Fruit fly (Drosophila melanogaster) whole organism, prepupa: ENCODE data around the gene corn.

ENCODE experiments used
- Blimp-1 ChIP-seq: fragments of 200-800 bp; sonication (Bioruptor generic); optimal IDR thresholded peaks from 3 replicates; lab custom pipeline; 2017; ENCODE audit warnings: missing biosample characterization, missing genetic modification characterization, mild to moderate bottlenecking, moderate library complexity, missing genetic modification reagents
- CG10669 ChIP-seq: fragments of 200-800 bp; sonication (Bioruptor generic); optimal IDR thresholded peaks from 3 replicates; lab custom pipeline; 2018; ENCODE audit warnings: missing biosample characterization, mild to moderate bottlenecking, missing genetic modification characterization, moderate library complexity
- CG11294 ChIP-seq: fragments of 200-800 bp; sonication (Bioruptor generic); IDR thresholded peaks from 2 replicates; pipeline ENCODE4 v1.3.6; 2022; ENCODE audit warnings: missing biosample characterization, missing genetic modification characterization
- CG11762 ChIP-seq: fragments of 200-800 bp; sonication (Bioruptor generic); optimal IDR thresholded peaks from 3 replicates; lab custom pipeline; 2016; ENCODE audit warnings: missing biosample characterization, missing genetic modification characterization; ENCODE audit not compliant: insufficient read depth
- CG11902 ChIP-seq: fragments of 200-800 bp; sonication (Bioruptor generic); optimal IDR thresholded peaks from 3 replicates; lab custom pipeline; 2016; ENCODE audit warnings: missing biosample characterization, missing genetic modification characterization
- CG1621 ChIP-seq: fragments of 200-800 bp; sonication (Bioruptor generic); optimal IDR thresholded peaks from 3 replicates; lab custom pipeline; 2018; ENCODE audit warnings: missing biosample characterization, mild to moderate bottlenecking, missing genetic modification characterization
- CG3032 ChIP-seq: fragments of 200-800 bp; optimal IDR thresholded peaks from 2 replicates; lab custom pipeline; 2019; ENCODE audit warnings: missing biosample characterization, mild to moderate bottlenecking, missing genetic modification characterization, moderate library complexity
- CG32006 ChIP-seq: fragments of 200-800 bp; sonication (Bioruptor generic); optimal IDR thresholded peaks from 3 replicates; lab custom pipeline; 2017; ENCODE audit warnings: missing biosample characterization, mild to moderate bottlenecking, missing genetic modification characterization
- CG34406 ChIP-seq: fragments of 200-800 bp; sonication (Bioruptor generic); optimal IDR thresholded peaks from 3 replicates; lab custom pipeline; 2016; ENCODE audit warnings: missing biosample characterization, missing genetic modification characterization
- CG3919 ChIP-seq: fragments of 200-800 bp; sonication (Bioruptor generic); optimal IDR thresholded peaks from 3 replicates; lab custom pipeline; 2016; ENCODE audit warnings: missing biosample characterization, missing genetic modification characterization
- CG4318 ChIP-seq: fragments of 200-800 bp; sonication (Bioruptor generic); optimal IDR thresholded peaks from 3 replicates; lab custom pipeline; 2017; ENCODE audit warnings: missing biosample characterization, mild to moderate bottlenecking, missing genetic modification characterization
- CG6276 ChIP-seq: fragments of 200-800 bp; sonication (Bioruptor generic); optimal IDR thresholded peaks from 2 replicates; lab custom pipeline; 2017; ENCODE audit warnings: missing biosample characterization, mild to moderate bottlenecking, missing genetic modification characterization
- CG6792 ChIP-seq: fragments of 200-800 bp; sonication (Bioruptor generic); optimal IDR thresholded peaks from 3 replicates; lab custom pipeline; 2016; ENCODE audit warnings: missing biosample characterization, missing genetic modification characterization
- CG6808 ChIP-seq: fragments of 200-800 bp; sonication (Bioruptor generic); optimal IDR thresholded peaks from 3 replicates; lab custom pipeline; 2017; ENCODE audit warnings: missing biosample characterization, missing genetic modification characterization, mild to moderate bottlenecking, moderate library complexity, missing genetic modification reagents
- CG6854 ChIP-seq: fragments of 200-800 bp; sonication (Bioruptor generic); optimal IDR thresholded peaks from 2 replicates; lab custom pipeline; 2017; ENCODE audit warnings: missing biosample characterization, mild to moderate bottlenecking, missing genetic modification characterization
- CG8319 ChIP-seq: fragments of 200-800 bp; sonication (Bioruptor generic); optimal IDR thresholded peaks from 3 replicates; lab custom pipeline; 2016; ENCODE audit warnings: missing biosample characterization, missing genetic modification characterization
- CG8632 ChIP-seq: fragments of 200-800 bp; sonication (Bioruptor generic); optimal IDR thresholded peaks from 3 replicates; lab custom pipeline; 2016; ENCODE audit warnings: missing biosample characterization, missing genetic modification characterization
- Eip75B ChIP-seq: fragments of 200-800 bp; sonication (Bioruptor generic); optimal IDR thresholded peaks from 3 replicates; lab custom pipeline; 2016; ENCODE audit warnings: missing biosample characterization, missing genetic modification characterization
- Eip78C ChIP-seq: fragments of 200-800 bp; sonication (Bioruptor generic); peaks from one replicate; lab custom pipeline; 2016; ENCODE audit warnings: missing biosample characterization, missing genetic modification characterization
- Eip93F ChIP-seq: fragments of 200-800 bp; sonication (Bioruptor generic); optimal IDR thresholded peaks from 2 replicates; lab custom pipeline; 2016; ENCODE audit warnings: missing biosample characterization, mild to moderate bottlenecking, missing genetic modification characterization
- Ets21C ChIP-seq: fragments of 200-800 bp; sonication (Bioruptor generic); optimal IDR thresholded peaks from 3 replicates; lab custom pipeline; 2016; ENCODE audit warnings: missing biosample characterization, missing genetic modification characterization
- Ets96B ChIP-seq: fragments of 200-800 bp; optimal IDR thresholded peaks from 2 replicates; lab custom pipeline; 2019; ENCODE audit warnings: missing biosample characterization, mild to moderate bottlenecking, missing genetic modification characterization, moderate library complexity
- Gug ChIP-seq: fragments of 200-800 bp; sonication (Bioruptor generic); IDR thresholded peaks from 2 replicates; pipeline ENCODE4 v1.3.6; 2022; ENCODE audit warnings: missing biosample characterization, missing genetic modification characterization
- Hr39 ChIP-seq: fragments of 200-800 bp; sonication (Bioruptor generic); optimal IDR thresholded peaks from 2 replicates; lab custom pipeline; 2016; ENCODE audit warnings: missing biosample characterization, missing genetic modification characterization
- Hr4 ChIP-seq: fragments of 200-800 bp; sonication (Bioruptor generic); optimal IDR thresholded peaks from 3 replicates; lab custom pipeline; 2016; ENCODE audit warnings: missing biosample characterization, missing genetic modification characterization
- OdsH ChIP-seq: fragments of 200-800 bp; sonication (Bioruptor generic); optimal IDR thresholded peaks from 3 replicates; lab custom pipeline; 2016; ENCODE audit warnings: missing biosample characterization, missing genetic modification characterization
- Smox ChIP-seq: fragments of 200-800 bp; sonication (Bioruptor generic); optimal IDR thresholded peaks from 3 replicates; lab custom pipeline; 2016; ENCODE audit warnings: missing biosample characterization, missing genetic modification characterization
- Sox102F ChIP-seq: fragments of 200-800 bp; sonication (Bioruptor generic); optimal IDR thresholded peaks from 2 replicates; lab custom pipeline; 2016; ENCODE audit warnings: missing biosample characterization, mild to moderate bottlenecking, missing genetic modification characterization
- achi ChIP-seq: fragments of 200-800 bp; sonication (Bioruptor generic); optimal IDR thresholded peaks from 3 replicates; lab custom pipeline; 2016; ENCODE audit warnings: missing biosample characterization, missing genetic modification characterization
- acj6 ChIP-seq: fragments of 200-800 bp; sonication (Bioruptor generic); optimal IDR thresholded peaks from 3 replicates; lab custom pipeline; 2016; ENCODE audit warnings: missing biosample characterization, missing genetic modification characterization
- cyc ChIP-seq: fragments of 200-800 bp; sonication (Bioruptor generic); optimal IDR thresholded peaks from 3 replicates; lab custom pipeline; 2016; ENCODE audit warnings: missing biosample characterization, missing genetic modification characterization
- dac ChIP-seq: fragments of 200-800 bp; sonication (Bioruptor generic); optimal IDR thresholded peaks from 2 replicates; lab custom pipeline; 2017; ENCODE audit warnings: missing biosample characterization, mild to moderate bottlenecking, missing genetic modification characterization
- esn ChIP-seq: fragments of 200-800 bp; sonication (Bioruptor generic); optimal IDR thresholded peaks from 2 replicates; lab custom pipeline; 2016; ENCODE audit warnings: missing biosample characterization, mild to moderate bottlenecking, missing genetic modification characterization, moderate library complexity
- fd59A ChIP-seq: fragments of 200-800 bp; sonication (Bioruptor generic); optimal IDR thresholded peaks from 2 replicates; lab custom pipeline; 2017; ENCODE audit warnings: missing biosample characterization, mild to moderate bottlenecking, missing genetic modification characterization, missing genetic modification reagents
- fd85E ChIP-seq: fragments of 200-800 bp; sonication (Bioruptor generic); optimal IDR thresholded peaks from 3 replicates; lab custom pipeline; 2016; ENCODE audit warnings: missing biosample characterization, missing genetic modification characterization
- fkh ChIP-seq: fragments of 200-800 bp; sonication (Bioruptor generic); optimal IDR thresholded peaks from 3 replicates; lab custom pipeline; 2017; ENCODE audit warnings: missing biosample characterization, mild to moderate bottlenecking, missing genetic modification characterization, moderate library complexity
- net ChIP-seq: fragments of 200-800 bp; sonication (Bioruptor generic); optimal IDR thresholded peaks from 3 replicates; lab custom pipeline; 2016; ENCODE audit warnings: missing biosample characterization, missing genetic modification characterization
- salr ChIP-seq, 2 experiments: fragments of 200-800 bp; sonication (Bioruptor generic); optimal IDR thresholded peaks; 3 replicates each; lab custom pipeline; 2016 to 2018; ENCODE audit warnings: missing biosample characterization in 2 of 2, missing genetic modification characterization in 2 of 2, mild to moderate bottlenecking in 1 of 2
- spab ChIP-seq: fragments of 200-800 bp; sonication (Bioruptor generic); optimal IDR thresholded peaks from 2 replicates; lab custom pipeline; 2017; ENCODE audit warnings: missing biosample characterization, mild to moderate bottlenecking, missing genetic modification characterization, missing genetic modification reagents
- ss ChIP-seq, 2 experiments: fragments of 200-800 bp; sonication (Bioruptor generic); optimal IDR thresholded peaks; 2 replicates in 1 of 2; 3 replicates in 1 of 2; lab custom pipeline; 2017 to 2018; ENCODE audit warnings: mild to moderate bottlenecking in 2 of 2, missing biosample characterization in 2 of 2, missing genetic modification characterization in 2 of 2, moderate library complexity in 1 of 2
- topi ChIP-seq: fragments of 200-800 bp; sonication (Bioruptor generic); optimal IDR thresholded peaks from 3 replicates; lab custom pipeline; 2016; ENCODE audit warnings: missing biosample characterization, missing genetic modification characterization

corn gene

dm6 chr3L:7147796-7148195 is 9.1 kb downstream of the corn start (continued):
- TF ChIP-seq Gug (GFP tag; lab: Robert Waterston, UW): no peak
- no peak for TF ChIP-seq CG6792 (GFP tag; lab: Kevin White, UChicago)
- TF ChIP-seq Hr39 (GFP tag; lab: Kevin White, UChicago): no peak
- no peak for TF ChIP-seq CG6854 (GFP tag; lab: Kevin White, UChicago)
- peak; percentile 66 for TF ChIP-seq Hr4 (GFP tag; lab: Kevin White, UChicago)
- no peak for TF ChIP-seq topi (GFP tag; lab: Kevin White, UChicago)
- no peak for TF ChIP-seq Ets96B
- TF ChIP-seq achi (GFP tag; lab: Kevin White, UChicago): no peak
- no peak for TF ChIP-seq esn (GFP tag; lab: Kevin White, UChicago)
- no peak for TF ChIP-seq CG34406 (GFP tag; lab: Kevin White, UChicago)
- TF ChIP-seq Eip93F: no peak
- no peak for TF ChIP-seq fd59A (GFP tag; lab: Kevin White, UChicago)
- TF ChIP-seq salr (GFP tag; optimal IDR thresholded peaks at IDR 0.05; lab: Kevin White, UChicago): no peak
- no peak for TF ChIP-seq Ets21C (GFP tag; lab: Kevin White, UChicago)
- TF ChIP-seq Sox102F (GFP tag; lab: Kevin White, UChicago): no peak
- no peak for TF ChIP-seq fkh (GFP tag; lab: Kevin White, UChicago)
- TF ChIP-seq CG3919 (GFP tag; lab: Kevin White, UChicago): peak; percentile 59
- TF ChIP-seq CG8319 (GFP tag; lab: Kevin White, UChicago): no peak
- no peak for TF ChIP-seq CG11762 (GFP tag; lab: Kevin White, UChicago)
- no peak for TF ChIP-seq CG6808
- TF ChIP-seq CG11902 (GFP tag; lab: Kevin White, UChicago): no peak
- no peak for TF ChIP-seq CG4318 (GFP tag; lab: Kevin White, UChicago)
- TF ChIP-seq CG3032: no peak
- TF ChIP-seq CG6276 (GFP tag; lab: Kevin White, UChicago): peak; percentile 62
- TF ChIP-seq CG8632: no peak
- TF ChIP-seq, all 60 proteins: peak for 12

dm6 chr3L:7143283-7143682 is 13.6 kb downstream of the corn start:
- TF ChIP-seq CG10669 (GFP tag; lab: Kevin White, UChicago) (no peak), net (GFP tag; lab: Kevin White, UChicago) (no peak), OdsH (no peak), spab (GFP tag; lab: Kevin White, UChicago) (no peak), CG1621 (tag; lab: Kevin White, UChicago) (no peak), dac (GFP tag; lab: Kevin White, UChicago) (no peak), Eip75B (GFP tag; lab: Kevin White, UChicago) (no peak), CG11294 (GFP tag; lab: Robert Waterston, UW) (no peak), Blimp-1 (GFP tag; lab: Kevin White, UChicago) (no peak), Smox (no peak), ss (GFP tag; optimal IDR thresholded peaks at IDR 0.05; lab: Kevin White, UChicago) (no peak), CG32006 (GFP tag; lab: Kevin White, UChicago) (no peak), acj6 (GFP tag; lab: Kevin White, UChicago) (no peak), cyc (no peak), fd85E (GFP tag; lab: Kevin White, UChicago) (no peak), Hr39 (GFP tag; lab: Kevin White, UChicago) (no peak), Hr4 (GFP tag; lab: Kevin White, UChicago) (no peak), Eip78C (no peak), CG4318 (GFP tag; lab: Kevin White, UChicago) (no peak), achi (GFP tag; lab: Kevin White, UChicago) (no peak)
